Fruit fly (Drosophila melanogaster): ENCODE results near the gene CG14151.

DNA sequence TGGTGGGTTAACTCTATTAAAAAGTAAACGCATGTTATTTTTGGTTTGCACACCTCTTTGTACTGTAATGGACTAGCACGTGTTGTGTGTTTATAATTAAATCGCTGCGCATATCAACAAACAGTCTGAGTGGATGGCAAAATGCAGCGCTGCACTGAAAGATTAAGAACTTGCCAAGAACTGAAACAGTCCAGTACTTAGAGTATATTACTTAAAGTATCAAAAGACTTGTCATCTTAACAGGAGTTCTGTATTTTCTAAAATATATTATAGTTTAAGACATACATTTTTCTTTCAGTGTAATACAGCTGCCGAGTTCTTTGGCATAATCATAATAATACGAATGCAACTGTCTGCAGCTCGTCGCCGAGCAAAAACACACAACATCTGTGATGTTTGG is 20.1 kb upstream of the CG14151 start:
- no peak for TF ChIP-seq CG13775 (GFP tag; optimal IDR thresholded peaks at IDR 0.05)
- TF ChIP-seq pita (GFP tag; optimal IDR thresholded peaks at IDR 0.05) = no peak
- peak; percentile 77 for TF ChIP-seq sens (GFP tag)
- TF ChIP-seq CG4820 (GFP tag; optimal IDR thresholded peaks at IDR 0.05) = no peak
